Worm (Caenorhabditis elegans): ENCODE measurements around the gene K07E8.7.

DNA sequence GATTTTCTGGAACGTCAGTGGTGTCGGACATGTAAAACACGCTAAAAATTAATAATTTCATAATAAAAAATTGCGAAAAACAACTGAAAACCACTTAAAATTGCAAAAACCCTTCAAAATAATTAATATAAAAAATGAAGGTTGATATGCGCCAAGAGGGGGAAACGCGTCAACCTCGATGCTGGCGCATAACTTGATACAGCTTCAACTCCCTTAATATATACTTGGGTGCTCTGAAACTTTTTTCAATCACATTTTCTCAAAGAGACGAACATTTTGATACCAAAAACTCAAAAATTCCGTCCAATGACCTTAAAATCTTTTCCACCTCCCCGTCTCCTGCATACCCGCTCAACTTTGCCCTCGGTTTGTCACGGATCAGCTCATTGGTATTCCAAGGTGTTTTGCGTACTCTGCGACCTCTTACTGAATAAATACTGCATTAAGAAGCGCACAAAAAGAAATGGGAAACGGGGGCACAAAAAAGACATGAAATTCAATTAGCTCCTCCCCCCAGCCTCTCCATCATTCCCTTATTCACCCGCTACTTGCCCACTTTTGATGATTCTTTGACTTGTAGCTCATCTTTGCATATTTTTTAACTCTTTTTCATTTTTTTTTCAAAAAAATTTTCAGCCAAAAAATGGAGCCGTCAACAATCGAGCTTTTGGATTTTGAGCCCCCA, at the start of gene K07E8.7, which contains the start of gene frpr-14:
- TF ChIP-seq him-1 (tag; optimal IDR thresholded peaks at IDR 0.05) = no peak
- no peak for TF ChIP-seq W03F9.2 (tag; optimal IDR thresholded peaks at IDR 0.05)
